Fruit fly (Drosophila melanogaster): ENCODE measurements around the gene CG31717.
A peak's percentile ranks its signal among the peaks of the same experiment; 100 is the strongest.

dm6 chr2L:10226213-10226723 is 24.3 kb upstream of the CG31717 start:
- TF ChIP-seq tj (GFP tag; optimal IDR thresholded peaks at IDR 0.05) (no peak), kay (GFP tag; ENCODE audit: borderline replicate concordance) (peak; percentile 80), cic (GFP tag; optimal IDR thresholded peaks at IDR 0.05) (no peak), Mnt (GFP tag; optimal IDR thresholded peaks at IDR 0.05) (no peak), CG5204 (GFP tag; optimal IDR thresholded peaks at IDR 0.05) (no peak), Crg-1 (GFP tag; optimal IDR thresholded peaks at IDR 0.05) (no peak), ovo (GFP tag; optimal IDR thresholded peaks at IDR 0.05) (no peak)

Measured in whole organism, adult.